Fruit fly (Drosophila melanogaster) whole organism, embryonic: ENCODE data around the gene fit.

ENCODE experiments used
- Ada2b ChIP-seq: fragments of 200-800 bp; sonication (Bioruptor generic); IDR thresholded peaks from 2 replicates; pipeline ENCODE4 v1.3.6; 2022; ENCODE audit warnings: missing biosample characterization, missing genetic modification characterization
- CG10565 ChIP-seq: fragments of 200-800 bp; sonication (Bioruptor generic); optimal IDR thresholded peaks from 3 replicates; lab custom pipeline; 2016; ENCODE audit warnings: missing biosample characterization, mild to moderate bottlenecking, missing genetic modification characterization
- CG12659 ChIP-seq: fragments of 200-800 bp; sonication (Bioruptor generic); optimal IDR thresholded peaks from 3 replicates; lab custom pipeline; 2017; ENCODE audit warnings: mild to moderate bottlenecking, missing biosample characterization, missing genetic modification reagents, missing genetic modification characterization
- CG13287 ChIP-seq: fragments of 200-800 bp; sonication (Bioruptor generic); IDR thresholded peaks from 2 replicates; pipeline ENCODE4 v1.3.6; 2022; ENCODE audit warnings: missing biosample characterization, missing genetic modification characterization; ENCODE audit not compliant: partially characterized antibody
- CG1602 ChIP-seq: fragments of 200-800 bp; sonication (Bioruptor generic); optimal IDR thresholded peaks from 3 replicates; lab custom pipeline; 2016; ENCODE audit warnings: missing biosample characterization, missing genetic modification characterization
- CG16815 ChIP-seq: fragments of 200-800 bp; sonication (Bioruptor generic); optimal IDR thresholded peaks from 3 replicates; lab custom pipeline; 2017; ENCODE audit warnings: missing biosample characterization, mild to moderate bottlenecking, missing genetic modification characterization
- CG18262 ChIP-seq: fragments of 200-800 bp; optimal IDR thresholded peaks from 3 replicates; lab custom pipeline; 2019; ENCODE audit warnings: missing biosample characterization, mild to moderate bottlenecking, missing genetic modification characterization, moderate library complexity
- CG2116 ChIP-seq: fragments of 200-800 bp; sonication (Bioruptor generic); optimal IDR thresholded peaks from 3 replicates; lab custom pipeline; 2018; ENCODE audit warnings: missing biosample characterization, mild to moderate bottlenecking, missing genetic modification characterization
- CG2712 ChIP-seq: fragments of 200-800 bp; optimal IDR thresholded peaks from 3 replicates; lab custom pipeline; 2019; ENCODE audit warnings: missing biosample characterization, mild to moderate bottlenecking, missing genetic modification characterization, moderate library complexity
- CG30020 ChIP-seq: fragments of 200-800 bp; optimal IDR thresholded peaks from 2 replicates; lab custom pipeline; 2019; ENCODE audit warnings: missing biosample characterization, mild to moderate bottlenecking, missing genetic modification characterization, moderate library complexity
- CG4360 ChIP-seq: fragments of 200-800 bp; sonication (Bioruptor generic); IDR thresholded peaks from 2 replicates; pipeline ENCODE4 v1.3.6; 2022; ENCODE audit warnings: missing biosample characterization, missing genetic modification characterization
- CG43689 ChIP-seq: fragments of 200-800 bp; sonication (Bioruptor generic); IDR thresholded peaks from 2 replicates; pipeline ENCODE4 v1.3.6; 2022; ENCODE audit warnings: missing biosample characterization, missing genetic modification characterization
- CG4404 ChIP-seq: fragments of 200-800 bp; sonication (Bioruptor generic); IDR thresholded peaks from 2 replicates; pipeline ENCODE4 v1.3.6; 2022; ENCODE audit warnings: missing biosample characterization, missing genetic modification characterization
- CG6254 ChIP-seq: fragments of 200-800 bp; sonication (Bioruptor generic); optimal IDR thresholded peaks from 3 replicates; lab custom pipeline; 2017; ENCODE audit warnings: mild to moderate bottlenecking, missing biosample characterization, missing genetic modification reagents, missing genetic modification characterization
- CG7839 ChIP-seq: fragments of 200-800 bp; sonication (Bioruptor generic); optimal IDR thresholded peaks from 3 replicates; lab custom pipeline; 2018; ENCODE audit warnings: missing biosample characterization, mild to moderate bottlenecking, missing genetic modification characterization, moderate library complexity
- CG8290 ChIP-seq, 3 experiments: fragments of 200-800 bp; sonication (Bioruptor generic); optimal IDR thresholded peaks; 2 replicates each; lab custom pipeline; 2016 to 2019; ENCODE audit warnings: missing biosample characterization in 3 of 3, missing genetic modification characterization in 3 of 3, mild to moderate bottlenecking in 2 of 3, moderate library complexity in 1 of 3
- CG8478 ChIP-seq: fragments of >200 bp; optimal IDR thresholded peaks from 2 replicates; lab custom pipeline; 2018
- Camta ChIP-seq: fragments of 200-800 bp; sonication (Bioruptor generic); optimal IDR thresholded peaks from 2 replicates; lab custom pipeline; 2016; ENCODE audit warnings: missing biosample characterization, missing genetic modification characterization
- Deaf1 ChIP-seq: fragments of 200-800 bp; optimal IDR thresholded peaks from 3 replicates; lab custom pipeline; 2019; ENCODE audit warnings: missing biosample characterization, mild to moderate bottlenecking, missing genetic modification characterization, moderate library complexity
- Drgx ChIP-seq: fragments of 200-800 bp; sonication (Bioruptor generic); IDR thresholded peaks from 2 replicates; pipeline ENCODE4 v1.3.6; 2022; ENCODE audit warnings: missing biosample characterization, missing genetic modification characterization
- HLH4C ChIP-seq: fragments of 200-800 bp; sonication (Bioruptor generic); IDR thresholded peaks from 3 replicates; pipeline ENCODE4 v1.3.6; 2022; ENCODE audit warnings: missing biosample characterization, missing genetic modification characterization; ENCODE audit not compliant: partially characterized antibody
- Oaz ChIP-seq: fragments of 200-800 bp; sonication (Bioruptor generic); IDR thresholded peaks from 2 replicates; pipeline ENCODE4 v1.3.6; 2022; ENCODE audit warnings: missing biosample characterization, missing genetic modification characterization
- Optix ChIP-seq: fragments of 200-800 bp; sonication (Bioruptor generic); IDR thresholded peaks from 3 replicates; pipeline ENCODE4 v1.3.6; 2022; ENCODE audit warnings: missing biosample characterization, missing genetic modification characterization
- Ptx1 ChIP-seq: fragments of 200-800 bp; sonication (Bioruptor generic); IDR thresholded peaks from 2 replicates; pipeline ENCODE4 v1.3.6; 2022; ENCODE audit warnings: missing biosample characterization, missing genetic modification characterization
- YL-1 ChIP-seq: fragments of 200-800 bp; sonication (Bioruptor generic); optimal IDR thresholded peaks from 3 replicates; lab custom pipeline; 2017; ENCODE audit warnings: missing biosample characterization, mild to moderate bottlenecking, missing genetic modification characterization
- aop ChIP-seq: fragments of 200-800 bp; sonication (Bioruptor generic); IDR thresholded peaks from 2 replicates; pipeline ENCODE4 v1.3.6; 2022; ENCODE audit warnings: missing biosample characterization, missing genetic modification characterization
- ap ChIP-seq: fragments of 200-800 bp; sonication (Bioruptor generic); IDR thresholded peaks from 2 replicates; pipeline ENCODE4 v1.3.6; 2022; ENCODE audit warnings: missing biosample characterization, missing genetic modification characterization
- btn ChIP-seq: fragments of 200-800 bp; sonication (Bioruptor generic); optimal IDR thresholded peaks from 2 replicates; lab custom pipeline; 2016; ENCODE audit warnings: missing biosample characterization, missing genetic modification characterization
- crol ChIP-seq: fragments of 200-800 bp; sonication (Bioruptor generic); IDR thresholded peaks from 2 replicates; pipeline ENCODE4 v1.3.6; 2022; ENCODE audit warnings: missing biosample characterization, missing genetic modification characterization
- cwo ChIP-seq: fragments of 200-800 bp; sonication (Bioruptor generic); optimal IDR thresholded peaks from 3 replicates; lab custom pipeline; 2017; ENCODE audit warnings: missing biosample characterization, missing genetic modification characterization, mild to moderate bottlenecking, moderate library complexity, missing genetic modification reagents
- eyg ChIP-seq: fragments of 200-800 bp; sonication (Bioruptor generic); optimal IDR thresholded peaks from 3 replicates; lab custom pipeline; 2016; ENCODE audit warnings: missing biosample characterization, missing genetic modification characterization
- gce ChIP-seq: fragments of 200-800 bp; sonication (Bioruptor generic); IDR thresholded peaks from 3 replicates; pipeline ENCODE4 v1.3.6; 2022; ENCODE audit warnings: missing biosample characterization, missing genetic modification characterization
- grn ChIP-seq: fragments of 200-800 bp; sonication (Bioruptor generic); optimal IDR thresholded peaks from 3 replicates; lab custom pipeline; 2017; ENCODE audit warnings: missing biosample characterization, missing genetic modification characterization
- ham ChIP-seq: fragments of 200-800 bp; sonication (Bioruptor generic); IDR thresholded peaks from 2 replicates; pipeline ENCODE4 v1.3.6; 2022; ENCODE audit warnings: missing biosample characterization, missing genetic modification characterization
- jing ChIP-seq: fragments of 200-800 bp; sonication (Bioruptor generic); optimal IDR thresholded peaks from 2 replicates; lab custom pipeline; 2018; ENCODE audit warnings: missing biosample characterization, mild to moderate bottlenecking, missing genetic modification characterization
- klu ChIP-seq: fragments of 200-800 bp; sonication (Bioruptor generic); IDR thresholded peaks from 2 replicates; pipeline ENCODE4 v1.3.6; 2022; ENCODE audit warnings: missing biosample characterization, missing genetic modification characterization
- lbe ChIP-seq: fragments of 200-800 bp; sonication (Bioruptor generic); optimal IDR thresholded peaks from 2 replicates; lab custom pipeline; 2016; ENCODE audit warnings: missing biosample characterization, mild to moderate bottlenecking, missing genetic modification characterization
- nau ChIP-seq: fragments of 200-800 bp; sonication (Bioruptor generic); optimal IDR thresholded peaks from 3 replicates; lab custom pipeline; 2017; ENCODE audit warnings: missing biosample characterization, mild to moderate bottlenecking, missing genetic modification characterization, missing genetic modification reagents
- oc ChIP-seq: fragments of 200-800 bp; sonication (Bioruptor generic); optimal IDR thresholded peaks from 2 replicates; lab custom pipeline; 2018; ENCODE audit warnings: missing biosample characterization, mild to moderate bottlenecking, missing genetic modification characterization, moderate library complexity
- ranshi ChIP-seq: fragments of 200-800 bp; sonication (Bioruptor generic); IDR thresholded peaks from 2 replicates; pipeline ENCODE4 v1.3.6; 2022; ENCODE audit warnings: missing biosample characterization, missing genetic modification characterization
- sens ChIP-seq: fragments of 200-800 bp; sonication (Bioruptor generic); peaks from one replicate; lab custom pipeline; 2016; ENCODE audit warnings: missing biosample characterization, missing genetic modification characterization
- seq ChIP-seq: fragments of 200-800 bp; sonication (Bioruptor generic); IDR thresholded peaks from 2 replicates; pipeline ENCODE4 v1.3.6; 2022; ENCODE audit warnings: missing biosample characterization, missing genetic modification characterization
- sob ChIP-seq: fragments of 200-800 bp; sonication (Bioruptor generic); IDR thresholded peaks from 2 replicates; pipeline ENCODE4 v1.3.6; 2022; ENCODE audit warnings: missing biosample characterization, missing genetic modification characterization
- sr ChIP-seq: fragments of 200-800 bp; sonication (Bioruptor generic); IDR thresholded peaks from 3 replicates; pipeline ENCODE4 v1.3.6; 2022; ENCODE audit warnings: missing biosample characterization, missing genetic modification characterization
- ssp ChIP-seq: fragments of 200-800 bp; sonication (Bioruptor generic); IDR thresholded peaks from 2 replicates; pipeline ENCODE4 v1.3.6; 2022; ENCODE audit warnings: missing biosample characterization, missing genetic modification characterization
- stc ChIP-seq: fragments of 200-800 bp; sonication (Bioruptor generic); IDR thresholded peaks from 2 replicates; pipeline ENCODE4 v1.3.6; 2022; ENCODE audit warnings: missing biosample characterization, missing genetic modification characterization
- stwl ChIP-seq: fragments of 200-800 bp; sonication (Bioruptor generic); optimal IDR thresholded peaks from 3 replicates; lab custom pipeline; 2018; ENCODE audit warnings: missing biosample characterization, mild to moderate bottlenecking, missing genetic modification characterization, moderate library complexity
- sug ChIP-seq: fragments of 200-800 bp; optimal IDR thresholded peaks from 2 replicates; lab custom pipeline; 2019; ENCODE audit warnings: missing biosample characterization, mild to moderate bottlenecking, missing genetic modification characterization, moderate library complexity
- z ChIP-seq: fragments of 200-800 bp; sonication (Bioruptor generic); IDR thresholded peaks from 3 replicates; pipeline ENCODE4 v1.3.6; 2022; ENCODE audit warnings: missing biosample characterization, missing genetic modification characterization

The fit gene

dm6 chr3R:21851592-21852578 lies 32.4 kb downstream of the fit start (continued):
- TF ChIP-seq CG18262 (no peak), YL-1 (no peak), CG4360 (GFP tag; lab: Robert Waterston, UW) (peak; percentile 90), CG4404 (no peak), sens (GFP tag; lab: Kevin White, UChicago) (peak; percentile 33), btn (GFP tag; lab: Kevin White, UChicago) (no peak), ap (GFP tag; lab: Robert Waterston, UW) (0 out of 2 replicates have a peak, but pooled peaks have one; percentile 6), CG7839 (no peak), sug (tag; lab: Kevin White, UChicago) (no peak), ranshi (GFP tag; lab: Robert Waterston, UW) (no peak), sob (GFP tag; lab: Robert Waterston, UW) (no peak), gce (0 out of 3 replicates have a peak, but pooled peaks have one; percentile 19), oc (tag; lab: Kevin White, UChicago) (no peak), nau (GFP tag; lab: Kevin White, UChicago) (no peak), CG1602 (GFP tag; lab: Kevin White, UChicago) (no peak), CG8290 (GFP tag; optimal IDR thresholded peaks at IDR 0.05; lab: Kevin White, UChicago) (no peak), CG8290 (tag; optimal IDR thresholded peaks at IDR 0.05; lab: Kevin White, UChicago) (peak in 1 of 2 experiments; percentile 21), CG30020 (tag; lab: Kevin White, UChicago) (no peak), ssp (GFP tag; lab: Robert Waterston, UW) (no peak)

- TF ChIP-seq seq (GFP tag; lab: Robert Waterston, UW) (no peak), jing (no peak), cwo (GFP tag; lab: Kevin White, UChicago) (peak; percentile 23), CG10565 (GFP tag; lab: Kevin White, UChicago) (no peak), Drgx (GFP tag; lab: Robert Waterston, UW) (no peak), Optix (GFP tag; lab: Robert Waterston, UW) (no peak), HLH4C (GFP tag; lab: Robert Waterston, UW) (no peak), Oaz (GFP tag; lab: Robert Waterston, UW) (no peak), CG12659 (GFP tag; lab: Kevin White, UChicago) (peak; percentile 36), CG2712 (tag; lab: Kevin White, UChicago) (peak; percentile 52), CG6254 (GFP tag; lab: Kevin White, UChicago) (peak; percentile 15), CG16815 (GFP tag; lab: Kevin White, UChicago) (peak; percentile 47), sr (GFP tag; lab: Robert Waterston, UW) (no peak), crol (GFP tag; lab: Robert Waterston, UW) (0 out of 2 replicates have a peak, but pooled peaks have one; percentile 24), CG43689 (GFP tag; lab: Robert Waterston, UW) (no peak), aop (GFP tag; lab: Robert Waterston, UW) (no peak), Deaf1 (tag; lab: Kevin White, UChicago) (no peak), Camta (GFP tag; lab: Kevin White, UChicago) (peak; percentile 54), lbe (GFP tag; lab: Kevin White, UChicago) (no peak), klu (no peak), CG13287 (GFP tag; lab: Robert Waterston, UW) (no peak), CG18262 (peak; percentile 58), Ada2b (GFP tag; lab: Robert Waterston, UW) (0 out of 2 replicates have a peak, but pooled peaks have one; percentile 18), Ptx1 (GFP tag; lab: Robert Waterston, UW) (no peak; the same call in 1 of the 2 replicates), CG2116 (peak; percentile 10), z (GFP tag; lab: Robert Waterston, UW) (0 out of 3 replicates have a peak, but pooled peaks have one; percentile 33), grn (GFP tag; lab: Kevin White, UChicago) (peak; percentile 6), CG8478 (lab: Kevin White, UChicago) (no peak), ham (GFP tag; lab: Robert Waterston, UW) (no peak), stc (0 out of 2 replicates have a peak, but pooled peaks have one; percentile 45), eyg (GFP tag; lab: Kevin White, UChicago) (no peak), stwl (tag; lab: Kevin White, UChicago) (no peak)
Measured at dm6 chr3R:21849988-21850460, 34.2 kb downstream of the fit start.
